Fruit fly (Drosophila melanogaster) whole organism: ENCODE measurements around the gene CG18599.

Source experiments
- CG8478 ChIP-seq: fragments of >200 bp; optimal IDR thresholded peaks from 2 replicates; lab custom pipeline; 2018; ENCODE audit warnings: inconsistent platforms
- EcR ChIP-seq, 2 experiments: fragments of >200 bp; optimal IDR thresholded peaks; 2 replicates each; lab custom pipeline; 2017; ENCODE audit warnings: missing biosample characterization in 2 of 2, missing genetic modification characterization in 2 of 2, missing genetic modification reagents in 2 of 2
- usp ChIP-seq: fragments of >200 bp; optimal IDR thresholded peaks from 2 replicates; lab custom pipeline; 2017; ENCODE audit warnings: missing biosample characterization, missing genetic modification characterization, mixed read lengths

- no peak for TF ChIP-seq EcR (GFP tag; optimal IDR thresholded peaks at IDR 0.05; lab: Kevin White, UChicago)
- TF ChIP-seq CG8478 (lab: Kevin White, UChicago) = no peak
- no peak for TF ChIP-seq usp (GFP tag; lab: Kevin White, UChicago)
Observed at dm6 chr3R:18297444-18298297, 30.1 kb downstream of the CG18599 start.
